Worm (Caenorhabditis elegans): ENCODE data around the gene sco-1.

ce11 chrII:4256541-4257001 lies 42.9 kb upstream of the sco-1 start, which contains the start of gene C16A11.7:
- TF ChIP-seq ref-1 (GFP tag; conservative IDR thresholded peaks at IDR 0.05) = no peak
- TF ChIP-seq ztf-23 (GFP tag; IDR thresholded peaks at IDR 0.05) = no peak
- no peak for TF ChIP-seq flt-1 (GFP tag; IDR thresholded peaks at IDR 0.05)
- TF ChIP-seq klf-2 (GFP tag; conservative IDR thresholded peaks at IDR 0.05) = no peak

Data from whole organism, midembryonic.